Worm (Caenorhabditis elegans) whole organism, young adult: ENCODE data around the gene dhhc-5.
A peak's percentile ranks its signal among the peaks of the same experiment; 100 is the strongest.

ENCODE experiments used
- B0019.2 ChIP-seq: fragments of 200-800 bp; sonication (Bioruptor generic); conservative IDR thresholded peaks from 2 replicates; pipeline ENCODE4 v1.3.6; 2022; ENCODE audit warnings: missing genetic modification reagents, missing genetic modification characterization, missing compliant biosample characterization
- B0261.1 ChIP-seq: sonication (generic microtip); optimal IDR thresholded peaks from 2 replicates; lab custom pipeline; 2016; ENCODE audit warnings: mild to moderate bottlenecking, missing genetic modification characterization, moderate library complexity, missing compliant biosample characterization
- B0336.3 ChIP-seq: fragments of 200-800 bp; sonication (Bioruptor generic); IDR thresholded peaks from 2 replicates; pipeline ENCODE4 v1.3.6; 2022; ENCODE audit warnings: missing genetic modification characterization, missing compliant biosample characterization
- C17E4.6 ChIP-seq: fragments of 200-800 bp; sonication (Bioruptor generic); IDR thresholded peaks from 2 replicates; pipeline ENCODE4 v1.3.6; 2022; ENCODE audit warnings: missing genetic modification reagents, missing genetic modification characterization, missing compliant biosample characterization
- D2030.7 ChIP-seq: fragments of 200-800 bp; sonication (Bioruptor generic); IDR thresholded peaks from 2 replicates; pipeline ENCODE4 v1.3.6; 2022; ENCODE audit warnings: missing genetic modification reagents, missing genetic modification characterization, missing compliant biosample characterization
- F10E7.11 ChIP-seq: sonication (generic microtip); optimal IDR thresholded peaks from 2 replicates; lab custom pipeline; 2017; ENCODE audit warnings: mild to moderate bottlenecking, missing genetic modification characterization, moderate library complexity, missing compliant biosample characterization
- F37B4.10 ChIP-seq: fragments of 200-800 bp; sonication (Bioruptor generic); IDR thresholded peaks from 2 replicates; pipeline ENCODE4 v1.3.6; 2022; ENCODE audit warnings: missing genetic modification characterization, missing compliant biosample characterization
- K11D2.4 ChIP-seq: fragments of 200-800 bp; sonication (Bioruptor generic); IDR thresholded peaks from 2 replicates; pipeline ENCODE4 v1.3.6; 2022; ENCODE audit warnings: missing genetic modification reagents, missing genetic modification characterization, missing compliant biosample characterization
- Y56A3A.18 ChIP-seq: fragments of 200-800 bp; sonication (Bioruptor generic); IDR thresholded peaks from 2 replicates; pipeline ENCODE4 v1.3.6; 2022; ENCODE audit warnings: missing genetic modification reagents, missing genetic modification characterization, missing compliant biosample characterization
- Y79H2A.3 ChIP-seq: fragments of 200-800 bp; sonication (Bioruptor generic); conservative IDR thresholded peaks from 2 replicates; pipeline ENCODE4 v1.3.6; 2022; ENCODE audit warnings: missing genetic modification reagents, missing genetic modification characterization, missing compliant biosample characterization
- Y95B8A.8 ChIP-seq: fragments of 200-800 bp; sonication (Bioruptor generic); IDR thresholded peaks from 2 replicates; pipeline ENCODE4 v1.3.6; 2022; ENCODE audit warnings: missing genetic modification reagents, missing genetic modification characterization, missing compliant biosample characterization
- ama-1 ChIP-seq, 3 experiments: fragments of 150-350 bp in 1 of 3; sonication (generic microtip) in 2 of 3; optimal IDR thresholded peaks; 2 replicates each; lab custom pipeline; 2014 to 2018; ENCODE audit warnings: missing biosample characterization in 2 of 3, missing genetic modification characterization in 2 of 3, missing genetic modification reagents in 2 of 3
- aptf-2 ChIP-seq: fragments of 200-800 bp; sonication (Bioruptor generic); conservative IDR thresholded peaks from 2 replicates; pipeline ENCODE4 v1.3.6; 2022; ENCODE audit warnings: missing genetic modification reagents, missing genetic modification characterization, missing compliant biosample characterization
- aptf-3 ChIP-seq: fragments of 200-800 bp; sonication (Bioruptor generic); IDR thresholded peaks from 2 replicates; pipeline ENCODE4 v1.3.6; 2022; ENCODE audit warnings: missing genetic modification characterization, missing compliant biosample characterization
- attf-6 ChIP-seq: fragments of 200-800 bp; sonication (Bioruptor generic); IDR thresholded peaks from 2 replicates; pipeline ENCODE4 v1.3.6; 2022; ENCODE audit warnings: missing genetic modification reagents, missing genetic modification characterization, missing compliant biosample characterization
- bed-1 ChIP-seq: fragments of 200-800 bp; sonication (Bioruptor generic); IDR thresholded peaks from 2 replicates; pipeline ENCODE4 v1.3.6; 2022; ENCODE audit warnings: missing genetic modification reagents, missing genetic modification characterization, missing compliant biosample characterization
- ceh-40 ChIP-seq: fragments of 200-800 bp; sonication (Bioruptor generic); IDR thresholded peaks from 2 replicates; pipeline ENCODE4 v1.3.6; 2022; ENCODE audit warnings: missing genetic modification characterization, missing compliant biosample characterization
- ceh-79 ChIP-seq: sonication (generic microtip); optimal IDR thresholded peaks from 2 replicates; lab custom pipeline; 2017; ENCODE audit warnings: mild to moderate bottlenecking, missing genetic modification characterization, missing compliant biosample characterization
- ceh-91 ChIP-seq: fragments of 200-800 bp; sonication (Bioruptor generic); IDR thresholded peaks from 2 replicates; pipeline ENCODE4 v1.3.6; 2022; ENCODE audit warnings: missing genetic modification reagents, missing genetic modification characterization, missing compliant biosample characterization
- chd-7 ChIP-seq: sonication (generic microtip); optimal IDR thresholded peaks from 2 replicates; lab custom pipeline; 2016; ENCODE audit warnings: mild to moderate bottlenecking, missing genetic modification characterization, moderate library complexity, missing compliant biosample characterization
- die-1 ChIP-seq: sonication (generic microtip); optimal IDR thresholded peaks from 2 replicates; lab custom pipeline; 2016; ENCODE audit warnings: missing genotype, mild to moderate bottlenecking, missing genetic modification characterization, missing compliant biosample characterization
- egrh-3 ChIP-seq: fragments of 200-800 bp; sonication (Bioruptor generic); IDR thresholded peaks from 2 replicates; pipeline ENCODE4 v1.3.6; 2022; ENCODE audit warnings: missing genetic modification reagents, missing genetic modification characterization, missing compliant biosample characterization
- him-1 ChIP-seq: sonication (generic microtip); optimal IDR thresholded peaks from 2 replicates; lab custom pipeline; 2016; ENCODE audit warnings: missing genotype, missing genetic modification reagents, missing genetic modification characterization, missing compliant biosample characterization
- hlh-12 ChIP-seq: sonication (generic microtip); optimal IDR thresholded peaks from 2 replicates; lab custom pipeline; 2016; ENCODE audit warnings: missing genetic modification characterization, missing compliant biosample characterization
- hmg-1.2 ChIP-seq: fragments of 200-800 bp; sonication (Bioruptor generic); IDR thresholded peaks from 2 replicates; pipeline ENCODE4 v1.3.6; 2022; ENCODE audit warnings: missing genetic modification reagents, missing genetic modification characterization, missing compliant biosample characterization
- lin-54 ChIP-seq: fragments of 200-800 bp; sonication (Bioruptor generic); optimal IDR thresholded peaks from 2 replicates; lab custom pipeline; 2018; ENCODE audit warnings: mild to moderate bottlenecking, missing genetic modification characterization, missing compliant biosample characterization
- lsy-27 ChIP-seq: sonication (generic microtip); optimal IDR thresholded peaks from 2 replicates; lab custom pipeline; 2017; ENCODE audit warnings: missing genetic modification characterization, mild to moderate bottlenecking, missing compliant biosample characterization, antibody characterized with exemption, missing genotype, borderline replicate concordance; ENCODE audit not compliant: insufficient read depth
- madf-10 ChIP-seq: sonication (generic microtip); optimal IDR thresholded peaks from 2 replicates; lab custom pipeline; 2016; ENCODE audit warnings: mild to moderate bottlenecking, missing genetic modification characterization, missing compliant biosample characterization
- madf-3 ChIP-seq: fragments of 200-800 bp; sonication (Bioruptor generic); IDR thresholded peaks from 2 replicates; pipeline ENCODE4 v1.3.6; 2022; ENCODE audit warnings: missing genetic modification reagents, missing genetic modification characterization, missing compliant biosample characterization
- madf-6 ChIP-seq: fragments of 200-800 bp; sonication (Bioruptor generic); IDR thresholded peaks from 2 replicates; pipeline ENCODE4 v1.3.6; 2022; ENCODE audit warnings: missing genetic modification reagents, missing genetic modification characterization, missing compliant biosample characterization
- mel-28 ChIP-seq: sonication (generic microtip); optimal IDR thresholded peaks from 2 replicates; lab custom pipeline; 2016; ENCODE audit warnings: borderline replicate concordance, mild to moderate bottlenecking, missing genetic modification characterization, missing compliant biosample characterization
- mes-4 ChIP-seq: sonication (generic microtip); optimal IDR thresholded peaks from 2 replicates; lab custom pipeline; 2016; ENCODE audit warnings: missing genotype, missing genetic modification characterization, missing compliant biosample characterization
- mxl-1 ChIP-seq: sonication (generic microtip); optimal IDR thresholded peaks from 2 replicates; lab custom pipeline; 2016; ENCODE audit warnings: missing genetic modification characterization, missing compliant biosample characterization
- nfya-2 ChIP-seq: fragments of 200-800 bp; sonication (Bioruptor generic); IDR thresholded peaks from 2 replicates; pipeline ENCODE4 v1.3.6; 2022; ENCODE audit warnings: missing genetic modification reagents, missing genetic modification characterization, missing compliant biosample characterization
- nfyb-1 ChIP-seq: fragments of 200-800 bp; sonication (Bioruptor generic); IDR thresholded peaks from 2 replicates; pipeline ENCODE4 v1.3.6; 2022; ENCODE audit warnings: missing genetic modification reagents, missing genetic modification characterization, missing compliant biosample characterization
- nhr-120 ChIP-seq: fragments of 200-800 bp; sonication (Bioruptor generic); IDR thresholded peaks from 2 replicates; pipeline ENCODE4 v1.3.6; 2022; ENCODE audit warnings: missing genetic modification characterization, missing compliant biosample characterization
- repo-1 ChIP-seq: sonication (generic microtip); optimal IDR thresholded peaks from 2 replicates; lab custom pipeline; 2017; ENCODE audit warnings: mild to moderate bottlenecking, missing genetic modification characterization, missing compliant biosample characterization
- rpc-1 ChIP-seq, 2 experiments: fragments of 150-350 bp in 1 of 2; sonication (generic microtip) in 1 of 2; optimal IDR thresholded peaks; 2 replicates each; lab custom pipeline; 2014 to 2018; ENCODE audit warnings: missing biosample characterization in 1 of 2, missing genetic modification characterization in 1 of 2, missing genetic modification reagents in 1 of 2, missing genotype in 1 of 2
- sdz-38 ChIP-seq: sonication (generic microtip); optimal IDR thresholded peaks from 2 replicates; lab custom pipeline; 2016; ENCODE audit warnings: missing genotype, missing genetic modification characterization, missing compliant biosample characterization
- snpc-1.1 ChIP-seq: sonication (generic microtip); optimal IDR thresholded peaks from 2 replicates; lab custom pipeline; 2017; ENCODE audit warnings: missing genetic modification characterization, mild to moderate bottlenecking, missing compliant biosample characterization, antibody characterized with exemption, moderate library complexity, missing genotype, missing genetic modification reagents; ENCODE audit not compliant: insufficient read depth
- snpc-1.3 ChIP-seq: sonication (generic microtip); optimal IDR thresholded peaks from 2 replicates; lab custom pipeline; 2017; ENCODE audit warnings: missing genetic modification characterization, mild to moderate bottlenecking, missing compliant biosample characterization, antibody characterized with exemption, moderate library complexity, missing genotype, missing genetic modification reagents; ENCODE audit not compliant: insufficient read depth
- snpc-4 ChIP-seq, 5 experiments: fragments of 150-350 bp in 1 of 5; sonication (generic microtip) in 4 of 5; optimal IDR thresholded peaks; 2 replicates each; lab custom pipeline; 2014 to 2018; ENCODE audit warnings: missing genetic modification characterization in 5 of 5, missing biosample characterization in 3 of 5, antibody characterized with exemption in 2 of 5, mild to moderate bottlenecking in 2 of 5, missing compliant biosample characterization in 2 of 5, missing genotype in 2 of 5, moderate library complexity in 2 of 5, missing genetic modification reagents in 1 of 5
- somi-1 ChIP-seq: fragments of 200-800 bp; sonication (Bioruptor generic); optimal IDR thresholded peaks from 2 replicates; lab custom pipeline; 2018; ENCODE audit warnings: mild to moderate bottlenecking, missing genetic modification characterization, missing compliant biosample characterization
- unc-62 ChIP-seq: fragments of 150-350 bp; optimal IDR thresholded peaks from 2 replicates; lab custom pipeline; 2014; ENCODE audit warnings: missing biosample characterization, missing genetic modification reagents, missing genetic modification characterization
- xnd-1 ChIP-seq: sonication (generic microtip); optimal IDR thresholded peaks from 2 replicates; lab custom pipeline; 2016; ENCODE audit warnings: missing genotype, missing genetic modification reagents, missing genetic modification characterization, missing compliant biosample characterization
- ztf-22 ChIP-seq: fragments of 200-800 bp; sonication (Bioruptor generic); optimal IDR thresholded peaks from 2 replicates; lab custom pipeline; 2018; ENCODE audit warnings: mild to moderate bottlenecking, missing genetic modification characterization, moderate library complexity, missing compliant biosample characterization
- ztf-25 ChIP-seq: fragments of 200-800 bp; sonication (Bioruptor generic); IDR thresholded peaks from 2 replicates; pipeline ENCODE4 v1.3.6; 2022; ENCODE audit warnings: missing genetic modification reagents, missing genetic modification characterization, missing compliant biosample characterization

Gene dhhc-5

DNA sequence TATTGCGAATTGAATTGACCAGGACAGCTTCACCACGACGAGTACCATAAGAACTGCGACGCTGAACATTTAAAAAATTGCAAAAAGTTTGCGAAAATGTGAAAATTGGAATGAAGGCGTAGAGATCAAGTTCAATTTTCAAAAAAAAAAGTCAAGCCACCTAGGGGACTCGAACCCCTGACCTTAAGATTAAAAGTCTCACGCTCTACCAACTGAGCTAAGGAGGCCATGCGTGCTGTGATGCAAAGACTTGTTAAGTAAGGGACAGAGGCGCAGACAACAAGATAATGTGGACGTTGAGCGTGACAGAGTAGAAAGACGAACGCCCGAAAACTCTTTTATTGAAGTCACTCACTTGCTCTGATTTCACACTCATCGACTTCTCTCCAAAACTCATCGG is 38.7 kb upstream of the dhhc-5 start (continued):
- no peak for TF ChIP-seq sdz-38 (tag; lab: Kevin White, UChicago)
- no peak for TF ChIP-seq ceh-79 (tag; lab: Kevin White, UChicago)
- TF ChIP-seq chd-7 = peak; percentile 58
- 0 out of 2 replicates have a peak, but pooled peaks have one; percentile 63 for TF ChIP-seq Y95B8A.8 (GFP tag; lab: Robert Waterston, UW)
- TF ChIP-seq madf-6 (GFP tag; lab: Robert Waterston, UW) = no peak
- peak; percentile 85 for TF ChIP-seq hmg-1.2
- peak; percentile 85 for TF ChIP-seq D2030.7 (GFP tag; lab: Robert Waterston, UW)
- TF ChIP-seq F37B4.10 (GFP tag; lab: Robert Waterston, UW) = 0 out of 2 replicates have a peak, but pooled peaks have one; percentile 62
- peak; percentile 32; the same call in 1 of the 2 replicates for TF ChIP-seq egrh-3 (GFP tag; lab: Robert Waterston, UW)
- TF ChIP-seq K11D2.4 (GFP tag; lab: Robert Waterston, UW) = no peak; the same call in 1 of the 2 replicates
- TF ChIP-seq Y56A3A.18 (GFP tag; lab: Robert Waterston, UW) = peak; percentile 92
- TF ChIP-seq mxl-1 (tag; lab: Kevin White, UChicago) = peak; percentile 77
- TF ChIP-seq madf-10 (tag; lab: Kevin White, UChicago) = peak; percentile 57
- TF ChIP-seq B0336.3 (GFP tag; lab: Robert Waterston, UW) = no peak
- peak; percentile 26 for TF ChIP-seq somi-1 (GFP tag; lab: Kevin White, UChicago)
- peak; percentile 61 for TF ChIP-seq snpc-4 (GFP tag; optimal IDR thresholded peaks at IDR 0.05; lab: Kevin White, UChicago)
- peak in 1 of 4 experiments; percentile 54 for TF ChIP-seq snpc-4 (tag; optimal IDR thresholded peaks at IDR 0.05; lab: Kevin White, UChicago)
- TF ChIP-seq snpc-1.1 = peak; percentile 40
- no peak for TF ChIP-seq xnd-1 (tag; lab: Kevin White, UChicago)
- no peak for TF ChIP-seq mel-28 (tag; lab: Kevin White, UChicago)
- 0 out of 2 replicates have a peak, but pooled peaks have one; percentile 40 for TF ChIP-seq nhr-120 (GFP tag; lab: Robert Waterston, UW)
- peak; percentile 95 for TF ChIP-seq B0261.1
- no peak for TF ChIP-seq aptf-3 (GFP tag; lab: Robert Waterston, UW)
- no peak for TF ChIP-seq ceh-91 (GFP tag; lab: Robert Waterston, UW)
- TF ChIP-seq madf-3 = peak; percentile 77; the same call in 1 of the 2 replicates
- no peak for TF ChIP-seq C17E4.6
- peak; percentile 54 for TF ChIP-seq snpc-1.3 (tag; lab: Kevin White, UChicago)
- TF ChIP-seq F10E7.11 (tag; lab: Kevin White, UChicago) = no peak
- TF ChIP-seq rpc-1 (optimal IDR thresholded peaks at IDR 0.05; lab: Kevin White, UChicago) = peak; percentile 86
- TF ChIP-seq rpc-1 (tag; optimal IDR thresholded peaks at IDR 0.05; lab: Kevin White, UChicago) = peak; percentile 93
- no peak for TF ChIP-seq lin-54 (GFP tag; lab: Kevin White, UChicago)
- TF ChIP-seq ztf-22 (GFP tag; lab: Kevin White, UChicago) = no peak
- TF ChIP-seq him-1 (tag; lab: Kevin White, UChicago) = peak; percentile 43
- peak; percentile 93 for TF ChIP-seq ztf-25 (GFP tag; lab: Robert Waterston, UW)
- no peak for TF ChIP-seq nfya-2 (GFP tag; lab: Robert Waterston, UW)
- TF ChIP-seq die-1 (tag; lab: Kevin White, UChicago) = peak; percentile 93
- no peak for TF ChIP-seq B0019.2
- no peak for TF ChIP-seq unc-62
- TF ChIP-seq Y79H2A.3 (GFP tag; lab: Robert Waterston, UW) = peak; percentile 72; the same call in 1 of the 2 replicates
- TF ChIP-seq repo-1 = peak; percentile 54
- 0 out of 2 replicates have a peak, but pooled peaks have one; percentile 62 for TF ChIP-seq ceh-40 (GFP tag; lab: Robert Waterston, UW)
- no peak for TF ChIP-seq attf-6 (GFP tag; lab: Robert Waterston, UW)
- TF ChIP-seq bed-1 (GFP tag; lab: Robert Waterston, UW) = no peak
- TF ChIP-seq aptf-2 (GFP tag; lab: Robert Waterston, UW) = 0 out of 2 replicates have a peak, but pooled peaks have one; percentile 30
- TF ChIP-seq mes-4 (tag; lab: Kevin White, UChicago) = peak; percentile 62
- peak; percentile 81 for TF ChIP-seq nfyb-1 (GFP tag; lab: Robert Waterston, UW)
- TF ChIP-seq hlh-12 (tag; lab: Kevin White, UChicago) = no peak
- peak; percentile 64 for TF ChIP-seq lsy-27 (tag; lab: Kevin White, UChicago)
- TF ChIP-seq ama-1 (optimal IDR thresholded peaks at IDR 0.05; lab: Kevin White, UChicago) = no peak
- peak in 1 of 2 experiments; percentile 89 for TF ChIP-seq ama-1 (GFP tag; optimal IDR thresholded peaks at IDR 0.05; lab: Kevin White, UChicago)
